Worm (Caenorhabditis elegans): ENCODE results near the gene arc-1.

DNA sequence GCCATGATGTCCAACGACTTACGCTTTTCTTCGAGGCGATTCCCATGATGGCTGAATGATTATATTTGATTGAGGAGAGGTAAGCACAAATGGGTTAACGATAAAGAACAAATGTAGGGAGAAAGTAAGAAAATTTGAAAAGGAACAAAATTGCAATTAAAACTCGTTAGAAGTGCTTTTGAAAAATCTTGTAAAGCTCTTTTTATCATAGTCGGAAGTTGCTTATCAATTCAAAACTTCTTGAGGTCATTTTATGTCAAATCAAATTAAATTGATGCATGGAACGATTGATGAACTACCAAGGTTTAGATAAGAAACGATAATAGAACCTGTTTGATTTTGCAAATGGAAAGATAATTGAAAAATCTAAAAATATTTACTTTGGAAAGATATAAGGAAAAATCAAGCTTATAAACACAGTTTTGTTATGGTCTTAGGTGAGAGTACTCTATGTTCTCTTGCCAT is 34.1 kb downstream of the arc-1 start, which contains the start of gene glt-5:
- TF ChIP-seq ama-1 (optimal IDR thresholded peaks at IDR 0.05), result no peak
- no peak for TF ChIP-seq B0310.2 (tag; optimal IDR thresholded peaks at IDR 0.05)
- no peak for TF ChIP-seq sea-1 (GFP tag; conservative IDR thresholded peaks at IDR 0.05)
- no peak for TF ChIP-seq ceh-13 (GFP tag; optimal IDR thresholded peaks at IDR 0.05)
- no peak for TF ChIP-seq tra-4 (tag; optimal IDR thresholded peaks at IDR 0.05)
- TF ChIP-seq tbx-37 (GFP tag; conservative IDR thresholded peaks at IDR 0.05), result no peak
- TF ChIP-seq aly-1 (tag; optimal IDR thresholded peaks at IDR 0.05), result no peak
- TF ChIP-seq ceh-36 (tag; optimal IDR thresholded peaks at IDR 0.05), result no peak
- TF ChIP-seq flt-1 (GFP tag; IDR thresholded peaks at IDR 0.05), result no peak
- no peak for TF ChIP-seq pes-1 (GFP tag; IDR thresholded peaks at IDR 0.05)
- TF ChIP-seq scrt-1 (GFP tag; IDR thresholded peaks at IDR 0.05), result no peak
- TF ChIP-seq tbx-11 (GFP tag; IDR thresholded peaks at IDR 0.05), result no peak
- TF ChIP-seq ets-7 (tag; optimal IDR thresholded peaks at IDR 0.05), result no peak
- no peak for TF ChIP-seq hmbx-1 (tag; optimal IDR thresholded peaks at IDR 0.05)
